Fruit fly (Drosophila melanogaster): ENCODE data around the gene Cht7.

The Cht7 gene

DNA sequence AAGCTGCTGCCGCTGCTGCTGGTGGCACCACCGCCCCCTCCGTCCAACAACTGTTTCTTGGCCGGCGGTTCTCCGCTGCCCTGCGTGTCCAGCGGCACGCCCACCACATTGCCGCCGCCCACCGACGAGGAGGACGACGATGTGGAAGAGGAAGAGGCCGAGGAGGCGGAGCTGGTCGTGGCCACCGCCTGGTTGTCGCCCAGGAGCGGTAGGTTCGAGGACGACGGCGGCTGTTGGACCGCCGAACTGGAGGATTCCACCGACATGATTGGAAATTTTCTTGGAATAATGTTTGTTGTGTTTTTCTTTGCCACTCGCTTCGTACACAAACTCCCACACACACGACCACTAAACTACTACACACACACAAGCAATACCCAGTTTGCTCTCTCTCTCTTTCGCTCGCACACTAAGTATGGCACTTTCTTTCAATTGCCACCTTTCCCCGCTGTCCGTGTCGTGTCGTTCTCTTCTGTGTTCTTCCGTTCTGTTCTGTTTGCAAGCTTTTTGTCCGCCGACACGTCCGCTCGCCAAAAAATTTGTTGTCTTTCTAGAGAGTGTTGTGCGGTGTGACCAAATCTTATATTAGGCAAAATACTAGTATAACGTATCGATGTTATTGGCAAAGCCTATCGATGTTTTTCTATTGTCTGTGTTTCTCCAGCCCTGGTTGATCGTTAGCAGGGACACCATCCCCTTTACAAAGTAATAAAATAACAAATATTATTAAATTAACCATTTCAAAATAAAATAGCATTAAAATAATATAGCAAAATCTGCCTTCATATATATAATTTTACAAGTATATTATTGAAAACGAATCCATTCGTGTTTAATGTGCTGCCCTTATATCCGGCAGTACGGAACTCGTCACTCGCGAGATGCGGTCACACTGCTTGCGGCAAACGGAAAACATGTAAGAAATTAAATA lies 36.2 kb downstream of the Cht7 start, which contains the start of the genes CG32486 and PAN3 (continued):
- 0 out of 2 replicates have a peak, but pooled peaks have one; percentile 23 for TF ChIP-seq MBD-R2 (GFP tag; IDR thresholded peaks at IDR 0.05)
- peak; percentile 61 for TF ChIP-seq CG13624 (GFP tag; optimal IDR thresholded peaks at IDR 0.05)
- peak; percentile 75 for TF ChIP-seq CG12071 (GFP tag; optimal IDR thresholded peaks at IDR 0.05)
- TF ChIP-seq Dll (GFP tag; IDR thresholded peaks at IDR 0.05; ENCODE audit: partially characterized antibody) = peak; percentile 85; the same call in 3 of the 4 replicates
- no peak for TF ChIP-seq CG3726 (GFP tag; IDR thresholded peaks at IDR 0.05)
- no peak for TF ChIP-seq CG15073 (GFP tag; optimal IDR thresholded peaks at IDR 0.05)
- TF ChIP-seq CG14441 (GFP tag; IDR thresholded peaks at IDR 0.05) = 0 out of 2 replicates have a peak, but pooled peaks have one; percentile 18
- peak; percentile 49 for TF ChIP-seq Vsx1 (GFP tag; optimal IDR thresholded peaks at IDR 0.05)
- TF ChIP-seq CG15514 (GFP tag; optimal IDR thresholded peaks at IDR 0.05) = peak; percentile 70
- TF ChIP-seq CG9215 (GFP tag; IDR thresholded peaks at IDR 0.05) = no peak
- peak; percentile 65; the same call in 2 of the 3 replicates for TF ChIP-seq Dbx (GFP tag; IDR thresholded peaks at IDR 0.05)
- no peak for TF ChIP-seq CG3838 (GFP tag; optimal IDR thresholded peaks at IDR 0.05)
- TF ChIP-seq aop (GFP tag; IDR thresholded peaks at IDR 0.05) = peak; percentile 96
- TF ChIP-seq bcd (GFP tag; optimal IDR thresholded peaks at IDR 0.05) = peak; percentile 45
- TF ChIP-seq CG7271 (tag; optimal IDR thresholded peaks at IDR 0.05) = peak; percentile 26
- TF ChIP-seq CG17568 (GFP tag; optimal IDR thresholded peaks at IDR 0.05) = no peak
- TF ChIP-seq Ssrp (tag; optimal IDR thresholded peaks at IDR 0.05) = peak; percentile 1
- peak; percentile 57; the same call in 1 of the 2 replicates for TF ChIP-seq seq (GFP tag; IDR thresholded peaks at IDR 0.05)
- peak; percentile 86 for TF ChIP-seq CG16779 (GFP tag; IDR thresholded peaks at IDR 0.05)
- peak; percentile 52; the same call in 1 of the 3 replicates for TF ChIP-seq gce (GFP tag; IDR thresholded peaks at IDR 0.05)
- TF ChIP-seq CG5245 (GFP tag; optimal IDR thresholded peaks at IDR 0.05) = no peak
- TF ChIP-seq Atf6 (GFP tag; IDR thresholded peaks at IDR 0.05) = no peak
- no peak for TF ChIP-seq maf-S (GFP tag; optimal IDR thresholded peaks at IDR 0.05)
- TF ChIP-seq Optix (GFP tag; IDR thresholded peaks at IDR 0.05) = peak; percentile 32; the same call in 1 of the 3 replicates
- peak; percentile 26 for TF ChIP-seq ems (GFP tag; optimal IDR thresholded peaks at IDR 0.05)
- TF ChIP-seq gt (GFP tag; IDR thresholded peaks at IDR 0.05) = no peak
- no peak for TF ChIP-seq Oaz (GFP tag; IDR thresholded peaks at IDR 0.05)
- peak; percentile 90 for TF ChIP-seq CG16813 (GFP tag; IDR thresholded peaks at IDR 0.05; ENCODE audit: partially characterized antibody)
- TF ChIP-seq stwl (tag; optimal IDR thresholded peaks at IDR 0.05) = peak; percentile 51
- no peak for TF ChIP-seq Fer2 (tag; optimal IDR thresholded peaks at IDR 0.05)
- peak; percentile 82 for TF ChIP-seq CG34376 (GFP tag; optimal IDR thresholded peaks at IDR 0.05)
- TF ChIP-seq CG7786 (GFP tag; optimal IDR thresholded peaks at IDR 0.05) = no peak
- peak; percentile 69 for TF ChIP-seq Side (GFP tag; optimal IDR thresholded peaks at IDR 0.05)
- TF ChIP-seq Atf3 (GFP tag; optimal IDR thresholded peaks at IDR 0.05) = no peak
- peak; percentile 27; the same call in 1 of the 4 replicates for TF ChIP-seq Gug (GFP tag; IDR thresholded peaks at IDR 0.05)
- no peak for TF ChIP-seq CG10959 (GFP tag; IDR thresholded peaks at IDR 0.05)
- no peak for TF ChIP-seq Usf (GFP tag; optimal IDR thresholded peaks at IDR 0.05)
- TF ChIP-seq Bgb (GFP tag; IDR thresholded peaks at IDR 0.05; ENCODE audit: partially characterized antibody) = peak; percentile 90
- no peak for TF ChIP-seq klu (GFP tag; IDR thresholded peaks at IDR 0.05)
- TF ChIP-seq jing (GFP tag; optimal IDR thresholded peaks at IDR 0.05) = no peak
- no peak for TF ChIP-seq ap (GFP tag; IDR thresholded peaks at IDR 0.05)
- no peak for TF ChIP-seq CG6254 (GFP tag; optimal IDR thresholded peaks at IDR 0.05)
- TF ChIP-seq sim (GFP tag; IDR thresholded peaks at IDR 0.05) = no peak
- peak; percentile 30 for TF ChIP-seq CG7839 (tag; optimal IDR thresholded peaks at IDR 0.05)
- peak; percentile 44 for TF ChIP-seq Dip3 (GFP tag; optimal IDR thresholded peaks at IDR 0.05)
- peak; percentile 53 for TF ChIP-seq row (GFP tag; IDR thresholded peaks at IDR 0.05)
- peak; percentile 82 for TF ChIP-seq pros (GFP tag; optimal IDR thresholded peaks at IDR 0.05)
- peak; percentile 35 for TF ChIP-seq HmgD (GFP tag; optimal IDR thresholded peaks at IDR 0.05)
- TF ChIP-seq CG30020 (tag; optimal IDR thresholded peaks at IDR 0.05) = peak; percentile 67

All from whole organism, embryonic.